Worm (Caenorhabditis elegans) whole organism, L4 larva: ENCODE data around the gene srh-19.

Experiments
- ama-1 ChIP-seq: fragments of 150-350 bp; optimal IDR thresholded peaks from 2 replicates; lab custom pipeline; 2014; ENCODE audit warnings: inconsistent platforms, mixed read lengths
- daf-8 ChIP-seq: fragments of 200-800 bp; sonication (Bioruptor generic); IDR thresholded peaks from 2 replicates; pipeline ENCODE4 v1.3.6; 2022; ENCODE audit warnings: missing genetic modification characterization, missing compliant biosample characterization
- lin-13 ChIP-seq: fragments of 150-350 bp; optimal IDR thresholded peaks from 2 replicates; lab custom pipeline; 2014; ENCODE audit warnings: missing biosample characterization, missing genetic modification reagents, missing genetic modification characterization
- nhr-237 ChIP-seq: sonication (generic microtip); optimal IDR thresholded peaks from 2 replicates; lab custom pipeline; 2017; ENCODE audit warnings: missing biosample characterization, missing genetic modification characterization
- nhr-28 ChIP-seq: fragments of 150-350 bp; optimal IDR thresholded peaks from 2 replicates; lab custom pipeline; 2014; ENCODE audit warnings: missing biosample characterization, missing genetic modification characterization
- nhr-6 ChIP-seq: fragments of 150-350 bp; optimal IDR thresholded peaks from 2 replicates; lab custom pipeline; 2014; ENCODE audit warnings: missing biosample characterization, missing genetic modification characterization
- tra-1 ChIP-seq: fragments of 200-800 bp; sonication (Bioruptor generic); IDR thresholded peaks from 2 replicates; pipeline ENCODE4 v1.3.6; 2022; ENCODE audit warnings: missing genetic modification reagents, missing genetic modification characterization, missing compliant biosample characterization
- vab-7 ChIP-seq: fragments of 200-800 bp; sonication (Bioruptor generic); IDR thresholded peaks from 2 replicates; pipeline ENCODE4 v1.3.6; 2022; ENCODE audit warnings: missing genetic modification reagents, missing genetic modification characterization, missing compliant biosample characterization
- ztf-11 ChIP-seq: fragments of 150-350 bp; optimal IDR thresholded peaks from 2 replicates; lab custom pipeline; 2014; ENCODE audit warnings: missing biosample characterization, missing genetic modification characterization

- no peak for TF ChIP-seq ama-1 (lab: Kevin White, UChicago)
- no peak for TF ChIP-seq nhr-237 (tag; lab: Kevin White, UChicago)
- TF ChIP-seq nhr-6, result no peak
- TF ChIP-seq daf-8 (GFP tag; lab: Robert Waterston, UW), result no peak
- no peak for TF ChIP-seq nhr-28 (tag; lab: Kevin White, UChicago)
- TF ChIP-seq tra-1, result no peak
- TF ChIP-seq vab-7, result no peak
- no peak for TF ChIP-seq ztf-11 (tag; lab: Kevin White, UChicago)
- no peak for TF ChIP-seq lin-13 (GFP tag; lab: Kevin White, UChicago)
These were observed 42.1 kb upstream of the srh-19 start, which contains the start of gene F56C3.7 for ce11 chrX:1370736-1371281.
